Worm (Caenorhabditis elegans) whole organism, L4 larva: Measurements from ENCODE around the gene Y43F8C.9.
A peak's percentile ranks its signal among the peaks of the same experiment; 100 is the strongest.

Experiments
- Y5F2A.4 ChIP-seq: fragments of 200-800 bp; sonication (Bioruptor generic); optimal IDR thresholded peaks from 2 replicates; lab custom pipeline; 2018; ENCODE audit warnings: mild to moderate bottlenecking, missing genetic modification characterization, missing compliant biosample characterization
- ama-1 ChIP-seq: fragments of 150-350 bp; optimal IDR thresholded peaks from 2 replicates; lab custom pipeline; 2014; ENCODE audit warnings: inconsistent platforms, mixed read lengths
- daf-19 ChIP-seq: fragments of 200-800 bp; sonication (Bioruptor generic); conservative IDR thresholded peaks from 2 replicates; pipeline ENCODE4 v1.3.6; 2022; ENCODE audit warnings: missing genetic modification characterization, missing compliant biosample characterization
- fkh-10 ChIP-seq: fragments of 150-350 bp; optimal IDR thresholded peaks from 2 replicates; lab custom pipeline; 2014; ENCODE audit warnings: missing biosample characterization, missing genetic modification reagents, missing genetic modification characterization
- fos-1 ChIP-seq: fragments of 150-350 bp; optimal IDR thresholded peaks from 2 replicates; lab custom pipeline; 2014; ENCODE audit warnings: missing biosample characterization, missing genetic modification characterization
- hmg-1.1 ChIP-seq: fragments of 200-800 bp; sonication (Bioruptor generic); IDR thresholded peaks from 2 replicates; pipeline ENCODE4 v1.3.6; 2022; ENCODE audit warnings: missing genetic modification reagents, missing genetic modification characterization, missing compliant biosample characterization
- nhr-11 ChIP-seq: fragments of 150-350 bp; optimal IDR thresholded peaks from 2 replicates; lab custom pipeline; 2014; ENCODE audit warnings: missing biosample characterization, missing genetic modification characterization
- nhr-76 ChIP-seq: fragments of 150-350 bp; optimal IDR thresholded peaks from 2 replicates; lab custom pipeline; 2014; ENCODE audit warnings: missing biosample characterization, missing genetic modification characterization
- nhr-77 ChIP-seq: fragments of 150-350 bp; optimal IDR thresholded peaks from 2 replicates; lab custom pipeline; 2014; ENCODE audit warnings: missing biosample characterization, missing genetic modification characterization
- pqm-1 ChIP-seq: sonication (generic microtip); optimal IDR thresholded peaks from 2 replicates; lab custom pipeline; 2017; ENCODE audit warnings: missing biosample characterization, missing genetic modification characterization
- snpc-4 ChIP-seq: fragments of 150-350 bp; optimal IDR thresholded peaks from 2 replicates; lab custom pipeline; 2014; ENCODE audit warnings: missing biosample characterization, missing genetic modification characterization
- unc-39 ChIP-seq: sonication (generic microtip); optimal IDR thresholded peaks from 2 replicates; lab custom pipeline; 2017; ENCODE audit warnings: missing biosample characterization, missing genetic modification characterization
- unc-62 ChIP-seq, 3 experiments: fragments of 150-350 bp in 1 of 3; sonication (generic microtip); optimal IDR thresholded peaks in 2 of 3; peaks in 1 of 3; 1 replicate in 1 of 3; 2 replicates in 2 of 3; lab custom pipeline; 2014 to 2017; ENCODE audit warnings: missing biosample characterization in 3 of 3, missing genetic modification characterization in 3 of 3, missing genetic modification reagents in 3 of 3, missing genotype in 1 of 3

ce11 chrV:19672357-19672756 lies 26.5 kb downstream of the Y43F8C.9 start:
- TF ChIP-seq fkh-10 (GFP tag; lab: Kevin White, UChicago): no peak
- TF ChIP-seq unc-62 (GFP tag; optimal IDR thresholded peaks at IDR 0.05 in 1 of 2; lab: Kevin White, UChicago): no peak
- TF ChIP-seq unc-62 (tag; optimal IDR thresholded peaks at IDR 0.05; lab: Kevin White, UChicago): no peak
- no peak for TF ChIP-seq nhr-76 (tag; lab: Kevin White, UChicago)
- TF ChIP-seq Y5F2A.4: no peak
- TF ChIP-seq nhr-77 (tag; lab: Kevin White, UChicago): no peak
- TF ChIP-seq nhr-11: no peak
- no peak for TF ChIP-seq daf-19 (GFP tag; lab: Robert Waterston, UW)
- TF ChIP-seq unc-39 (tag; lab: Kevin White, UChicago): no peak
- no peak for TF ChIP-seq ama-1 (lab: Kevin White, UChicago)
- TF ChIP-seq fos-1 (tag; lab: Kevin White, UChicago): no peak
- TF ChIP-seq snpc-4: no peak
- peak; percentile 91 for TF ChIP-seq pqm-1 (tag; lab: Kevin White, UChicago)
- TF ChIP-seq hmg-1.1: no peak
